Fruit fly (Drosophila melanogaster): ENCODE measurements around the gene Golgin104.
A peak's percentile ranks its signal among the peaks of the same experiment; 100 is the strongest.

DNA sequence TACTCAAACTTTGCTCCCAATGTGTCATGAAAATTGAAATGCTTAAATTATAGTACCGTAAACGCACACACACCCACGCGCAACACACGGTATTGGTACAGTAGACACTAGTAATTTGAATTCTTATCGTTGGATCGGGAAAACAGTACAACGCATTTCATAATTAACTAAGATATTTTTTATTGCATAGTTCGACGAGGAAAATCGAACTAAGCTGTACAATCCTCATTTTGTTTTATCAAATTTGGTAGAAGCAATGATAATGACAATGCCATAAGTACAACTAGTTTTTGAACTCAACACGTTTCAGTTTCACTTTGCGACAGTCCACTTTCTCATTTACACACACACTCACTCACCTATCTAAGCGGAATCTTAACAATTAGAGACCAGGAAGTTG lies 29.0 kb upstream of the Golgin104 start:
- TF ChIP-seq CG1603 (tag; optimal IDR thresholded peaks at IDR 0.05) = peak; percentile 78
- peak; percentile 30 for TF ChIP-seq CG10654 (GFP tag; optimal IDR thresholded peaks at IDR 0.05)
- TF ChIP-seq Xbp1 (GFP tag; optimal IDR thresholded peaks at IDR 0.05) = peak; percentile 71
- TF ChIP-seq pan (optimal IDR thresholded peaks at IDR 0.05) = no peak
- peak in 1 of 2 experiments; percentile 54 for TF ChIP-seq pan (GFP tag; optimal IDR thresholded peaks at IDR 0.05 in 1 of 2, IDR thresholded peaks at IDR 0.05 in 1 of 2)
- no peak for TF ChIP-seq TFAM (GFP tag; optimal IDR thresholded peaks at IDR 0.05)
- peak; percentile 0 for TF ChIP-seq pros (GFP tag; optimal IDR thresholded peaks at IDR 0.05)
- no peak for TF ChIP-seq CG11696 (GFP tag; IDR thresholded peaks at IDR 0.05)
- peak; percentile 56 for TF ChIP-seq fd96Cb (tag; optimal IDR thresholded peaks at IDR 0.05)
- no peak for TF ChIP-seq CG31388 (GFP tag; optimal IDR thresholded peaks at IDR 0.05)
- no peak for TF ChIP-seq CG3065 (GFP tag; optimal IDR thresholded peaks at IDR 0.05)
- TF ChIP-seq slbo (GFP tag; IDR thresholded peaks at IDR 0.05) = peak; percentile 75
- TF ChIP-seq vvl (GFP tag; IDR thresholded peaks at IDR 0.05) = peak; percentile 65; the same call in 1 of the 2 replicates
- peak; percentile 50 for TF ChIP-seq CG9609 (GFP tag; optimal IDR thresholded peaks at IDR 0.05)
